Worm (Caenorhabditis elegans): ENCODE data around the gene ech-1.1.
"Not testable (repeated sequence)": the region's sequence is repeated elsewhere in the genome, so short reads cannot be mapped to it uniquely, and the experiment has no call there.

Gene ech-1.1

ce11 chrV:15320756-15321332, 40.5 kb downstream of the ech-1.1 start (continued):
- TF ChIP-seq Y95B8A.8 (GFP tag; IDR thresholded peaks at IDR 0.05) (peak; percentile 87; the same call in 1 of the 2 replicates), F33H1.4 (GFP tag; IDR thresholded peaks at IDR 0.05) (peak; percentile 23; the same call in 1 of the 2 replicates), tbp1 (GFP tag; optimal IDR thresholded peaks at IDR 0.05) (peak; percentile 9), D2030.7 (GFP tag; IDR thresholded peaks at IDR 0.05) (peak; percentile 85; the same call in 1 of the 2 replicates), nfyb-1 (GFP tag; IDR thresholded peaks at IDR 0.05) (peak; percentile 86), ceh-58 (GFP tag; IDR thresholded peaks at IDR 0.05) (peak; percentile 94), ceh-40 (GFP tag; IDR thresholded peaks at IDR 0.05) (peak; percentile 95), Y53F4B.3 (GFP tag; IDR thresholded peaks at IDR 0.05) (peak; percentile 69), rpc-1 (optimal IDR thresholded peaks at IDR 0.05) (peak; percentile 26), egrh-3 (GFP tag; IDR thresholded peaks at IDR 0.05) (peak; percentile 96), ceh-91 (GFP tag; IDR thresholded peaks at IDR 0.05) (0 out of 2 replicates have a peak, but pooled peaks have one; percentile 32), madf-6 (GFP tag; IDR thresholded peaks at IDR 0.05) (peak; percentile 83), Y56A3A.18 (GFP tag; IDR thresholded peaks at IDR 0.05) (peak; percentile 83)
- TF ChIP-seq rpc-1 (tag; optimal IDR thresholded peaks at IDR 0.05) = not testable (repeated sequence)

ce11 chrV:15318638-15319037, 42.7 kb downstream of the ech-1.1 start, which contains the start of gene nhr-291:
Gene nhr-291, plus strand, starts transcription at chrV:15318961.
- peak; percentile 89 for TF ChIP-seq pha-4 (tag; optimal IDR thresholded peaks at IDR 0.05)
- TF ChIP-seq ceh-100 (GFP tag; IDR thresholded peaks at IDR 0.05) = no peak
- TF ChIP-seq nhr-80 (tag; optimal IDR thresholded peaks at IDR 0.05) = peak; percentile 93
- TF ChIP-seq F49E8.2 (tag; optimal IDR thresholded peaks at IDR 0.05; ENCODE audit: insufficient read depth) = no peak
- no peak for TF ChIP-seq tbx-9 (tag; optimal IDR thresholded peaks at IDR 0.05; ENCODE audit: borderline replicate concordance)
- no peak for TF ChIP-seq dpff-1 (tag; optimal IDR thresholded peaks at IDR 0.05)
- peak; percentile 36 for TF ChIP-seq ets-4 (GFP tag; optimal IDR thresholded peaks at IDR 0.05)
- no peak for TF ChIP-seq hrde-1 (tag; optimal IDR thresholded peaks at IDR 0.05; ENCODE audit: borderline replicate concordance)
- no peak for TF ChIP-seq T26A5.8 (tag; optimal IDR thresholded peaks at IDR 0.05)
- peak; percentile 18 for TF ChIP-seq atf-7 (tag; optimal IDR thresholded peaks at IDR 0.05)
- TF ChIP-seq nhr-179 (tag; optimal IDR thresholded peaks at IDR 0.05) = no peak
- TF ChIP-seq fkh-3 (tag; optimal IDR thresholded peaks at IDR 0.05) = no peak
- TF ChIP-seq cebp-2 (GFP tag; IDR thresholded peaks at IDR 0.05) = no peak
- no peak for TF ChIP-seq madf-6 (GFP tag; IDR thresholded peaks at IDR 0.05)
- TF ChIP-seq gei-17 (GFP tag; optimal IDR thresholded peaks at IDR 0.05) = no peak

ce11 chrV:15315827-15316527, 45.3 kb downstream of the ech-1.1 start, which contains the start of the genes srt-22 and nhr-246:
Gene srt-22, minus strand, starts transcription at chrV:15315927.
Gene nhr-246, plus strand, starts transcription at chrV:15316477.
- TF ChIP-seq F57C9.4 (tag; optimal IDR thresholded peaks at IDR 0.05) (no peak), lsy-27 (tag; optimal IDR thresholded peaks at IDR 0.05; ENCODE audit: borderline replicate concordance, insufficient read depth) (no peak), rec-8 (tag; optimal IDR thresholded peaks at IDR 0.05) (no peak), ztf-25 (GFP tag; IDR thresholded peaks at IDR 0.05) (no peak), F49E8.2 (tag; optimal IDR thresholded peaks at IDR 0.05; ENCODE audit: insufficient read depth) (no peak), dpl-1 (GFP tag; optimal IDR thresholded peaks at IDR 0.05) (no peak)

- TF ChIP-seq Y79H2A.3 (GFP tag; conservative IDR thresholded peaks at IDR 0.05) (no peak), Y56A3A.18 (GFP tag; IDR thresholded peaks at IDR 0.05) (no peak), ceh-100 (GFP tag; IDR thresholded peaks at IDR 0.05) (no peak), ZK185.1 (tag; optimal IDR thresholded peaks at IDR 0.05; ENCODE audit: poor library complexity, severe bottlenecking) (no peak), mxl-1 (tag; optimal IDR thresholded peaks at IDR 0.05) (no peak), ccch-3 (GFP tag; optimal IDR thresholded peaks at IDR 0.05) (no peak), xnd-1 (tag; optimal IDR thresholded peaks at IDR 0.05) (no peak), attf-5 (GFP tag; optimal IDR thresholded peaks at IDR 0.05) (no peak), tbx-9 (tag; optimal IDR thresholded peaks at IDR 0.05; ENCODE audit: borderline replicate concordance) (no peak), pbrm-1 (GFP tag; IDR thresholded peaks at IDR 0.05) (no peak), lin-35 (GFP tag; optimal IDR thresholded peaks at IDR 0.05) (no peak), efl-1 (GFP tag; optimal IDR thresholded peaks at IDR 0.05) (no peak), madf-8 (GFP tag; conservative IDR thresholded peaks at IDR 0.05) (no peak)
Measured at ce11 chrV:15313529-15313928, 47.8 kb downstream of the ech-1.1 start.
